Fruit fly (Drosophila melanogaster): ENCODE measurements around the gene Nedd4.
A peak's percentile ranks its signal among the peaks of the same experiment; 100 is the strongest.

Gene Nedd4

DNA sequence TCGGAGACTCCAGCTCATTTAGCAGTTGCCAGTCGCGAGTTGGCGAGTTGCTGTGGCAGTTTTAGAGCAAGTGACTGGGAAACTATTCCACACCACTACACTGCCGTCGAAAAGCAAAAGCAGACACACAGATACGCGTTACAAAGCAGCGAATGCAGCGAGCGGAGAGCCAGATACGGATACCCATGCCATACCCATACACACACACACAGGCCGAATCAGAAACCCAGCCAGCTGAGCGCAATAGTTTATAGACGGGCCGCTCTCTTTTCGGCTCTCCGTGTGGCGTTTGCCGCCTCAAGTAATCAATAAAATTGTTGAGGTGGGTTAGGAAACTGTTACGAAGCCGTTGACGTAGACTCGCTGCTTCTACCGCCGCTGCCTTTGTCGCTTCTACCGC is 43.9 kb downstream of the Nedd4 start (continued):
- TF ChIP-seq sob (GFP tag; IDR thresholded peaks at IDR 0.05) (peak; percentile 7; the same call in 1 of the 2 replicates), so (GFP tag; IDR thresholded peaks at IDR 0.05) (0 out of 3 replicates have a peak, but pooled peaks have one; percentile 21), kni (GFP tag; optimal IDR thresholded peaks at IDR 0.05) (peak; percentile 34), chinmo (GFP tag; IDR thresholded peaks at IDR 0.05; ENCODE audit: partially characterized antibody) (peak; percentile 97; the same call in 3 of the 4 replicates), Med (GFP tag) (peak; percentile 73)

- TF ChIP-seq CG13296 (GFP tag; optimal IDR thresholded peaks at IDR 0.05) (no peak), CG11247 (GFP tag; IDR thresholded peaks at IDR 0.05) (no peak), Dip3 (GFP tag; optimal IDR thresholded peaks at IDR 0.05) (no peak), CG13775 (GFP tag; optimal IDR thresholded peaks at IDR 0.05) (no peak), CG6791 (GFP tag; IDR thresholded peaks at IDR 0.05; ENCODE audit: partially characterized antibody) (no peak), CG11504 (tag; optimal IDR thresholded peaks at IDR 0.05) (peak; percentile 7), br (optimal IDR thresholded peaks at IDR 0.05) (no peak), gsb (GFP tag; IDR thresholded peaks at IDR 0.05) (no peak), CG8924 (tag; optimal IDR thresholded peaks at IDR 0.05) (no peak), trem (tag; optimal IDR thresholded peaks at IDR 0.05) (no peak), sr (GFP tag; IDR thresholded peaks at IDR 0.05) (no peak), sens (GFP tag) (peak; percentile 61), CG14860 (GFP tag; IDR thresholded peaks at IDR 0.05; ENCODE audit: partially characterized antibody) (no peak), Kr (GFP tag; optimal IDR thresholded peaks at IDR 0.05) (no peak), CG14050 (GFP tag; IDR thresholded peaks at IDR 0.05) (no peak), tx (GFP tag; optimal IDR thresholded peaks at IDR 0.05) (no peak), CG2712 (tag; optimal IDR thresholded peaks at IDR 0.05) (no peak), lola (GFP tag; optimal IDR thresholded peaks at IDR 0.05) (no peak), CG12155 (GFP tag; optimal IDR thresholded peaks at IDR 0.05) (peak; percentile 42), ci (GFP tag; IDR thresholded peaks at IDR 0.05) (0 out of 3 replicates have a peak, but pooled peaks have one; percentile 54), Fer2 (tag; optimal IDR thresholded peaks at IDR 0.05) (no peak), lilli (GFP tag; optimal IDR thresholded peaks at IDR 0.05) (no peak), Elba2 (GFP tag; optimal IDR thresholded peaks at IDR 0.05) (no peak), Ada2b (GFP tag; IDR thresholded peaks at IDR 0.05) (no peak), CG18476 (GFP tag; optimal IDR thresholded peaks at IDR 0.05) (no peak), sd (tag; optimal IDR thresholded peaks at IDR 0.05) (peak; percentile 23), HLH4C (GFP tag; IDR thresholded peaks at IDR 0.05; ENCODE audit: partially characterized antibody) (peak; percentile 11; the same call in 1 of the 3 replicates), C15 (GFP tag; IDR thresholded peaks at IDR 0.05) (no peak), org-1 (GFP tag; optimal IDR thresholded peaks at IDR 0.05) (no peak), CG11560 (tag; IDR thresholded peaks at IDR 0.05) (no peak), CG34224 (GFP tag; IDR thresholded peaks at IDR 0.05; ENCODE audit: partially characterized antibody) (0 out of 3 replicates have a peak, but pooled peaks have one; percentile 31), cg (GFP tag; optimal IDR thresholded peaks at IDR 0.05) (peak; percentile 95), dmrt99B (tag; optimal IDR thresholded peaks at IDR 0.05) (no peak), rib (GFP tag; IDR thresholded peaks at IDR 0.05) (peak; percentile 77), CG12659 (GFP tag; optimal IDR thresholded peaks at IDR 0.05) (no peak), Doc2 (GFP tag; IDR thresholded peaks at IDR 0.05) (no peak), Mrtf (GFP tag; IDR thresholded peaks at IDR 0.05) (no peak), CG8478 (optimal IDR thresholded peaks at IDR 0.05) (peak; percentile 95), Aef1 (GFP tag; IDR thresholded peaks at IDR 0.05) (no peak), Chrac-16 (GFP tag; optimal IDR thresholded peaks at IDR 0.05) (no peak), CG10147 (GFP tag; optimal IDR thresholded peaks at IDR 0.05) (no peak), HLH3B (GFP tag; IDR thresholded peaks at IDR 0.05) (0 out of 2 replicates have a peak, but pooled peaks have one; percentile 6), chif (GFP tag; optimal IDR thresholded peaks at IDR 0.05) (no peak)
These were observed 46.4 kb downstream of the Nedd4 start for dm6 chr3L:17576093-17576885.
